Worm (Caenorhabditis elegans): ENCODE measurements around the gene M106.2.

DNA sequence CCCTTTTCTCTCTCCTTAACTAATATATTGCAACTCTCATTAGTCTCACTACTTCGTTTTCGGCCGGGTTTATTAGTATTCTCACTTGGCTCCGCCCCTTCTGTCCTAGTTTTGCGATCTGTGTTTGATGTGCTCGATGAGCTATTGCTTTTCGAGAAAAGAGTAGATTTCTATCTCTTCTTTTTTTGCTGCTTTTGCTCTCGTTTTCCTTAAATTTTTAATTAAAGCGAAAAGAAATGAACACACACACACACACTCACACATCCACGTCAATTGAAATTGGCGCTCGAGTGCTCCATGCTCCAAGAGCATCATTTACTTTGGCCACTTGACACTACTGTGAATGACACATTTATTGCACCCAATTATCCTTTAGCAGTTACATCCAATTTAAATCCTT lies 45.4 kb downstream of the M106.2 start:
- TF ChIP-seq ceh-79 (tag; optimal IDR thresholded peaks at IDR 0.05) = no peak
- no peak for TF ChIP-seq tlf-1 (GFP tag; optimal IDR thresholded peaks at IDR 0.05)
- no peak for TF ChIP-seq dpl-1 (GFP tag; optimal IDR thresholded peaks at IDR 0.05)
- no peak for TF ChIP-seq cebp-1 (GFP tag; IDR thresholded peaks at IDR 0.05)
- TF ChIP-seq cebp-1 (tag; optimal IDR thresholded peaks at IDR 0.05) = no peak
- TF ChIP-seq sptf-2 (GFP tag; optimal IDR thresholded peaks at IDR 0.05) = no peak
- no peak for TF ChIP-seq F57A8.1 (GFP tag; optimal IDR thresholded peaks at IDR 0.05)

Data from whole organism, young adult.